Worm (Caenorhabditis elegans): ENCODE results near the gene gldi-7.

gldi-7 gene

DNA sequence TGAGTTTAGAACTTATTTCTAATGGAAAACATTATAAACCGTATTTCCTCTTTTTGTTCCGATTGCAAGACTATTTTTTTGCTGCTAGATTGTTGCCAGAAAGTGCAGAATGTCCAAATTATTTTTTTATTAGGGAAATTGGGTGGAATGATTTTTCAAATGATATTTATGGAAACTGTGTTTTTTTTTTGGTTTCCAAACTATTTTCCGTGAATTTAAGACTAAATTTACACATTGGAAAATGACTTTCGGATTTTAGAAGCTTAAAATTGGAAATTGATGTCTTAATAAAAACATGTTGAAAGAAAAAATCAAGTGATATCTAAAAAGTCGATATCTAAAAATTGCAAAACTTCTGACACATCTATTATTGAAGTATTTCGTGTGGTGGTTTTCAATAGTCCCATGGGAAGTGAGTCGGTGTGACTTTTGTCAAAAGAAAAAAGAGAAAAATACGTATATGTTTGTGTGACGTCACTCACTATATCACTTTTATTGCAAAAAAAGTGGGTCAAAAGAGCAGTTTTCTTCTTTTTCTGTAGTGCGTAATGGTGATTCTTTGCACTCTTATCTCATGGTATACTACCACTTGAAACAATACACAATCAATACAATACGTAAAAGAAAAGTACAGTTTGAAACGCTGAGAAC is 26.8 kb downstream of the gldi-7 start:
- no peak for TF ChIP-seq flt-1 (GFP tag; IDR thresholded peaks at IDR 0.05)
- no peak for TF ChIP-seq cog-1 (tag; optimal IDR thresholded peaks at IDR 0.05)
- no peak for TF ChIP-seq ztf-29 (GFP tag; IDR thresholded peaks at IDR 0.05)
- no peak for TF ChIP-seq ref-1 (GFP tag; conservative IDR thresholded peaks at IDR 0.05)
- TF ChIP-seq klf-2 (GFP tag; conservative IDR thresholded peaks at IDR 0.05) = no peak
- no peak for TF ChIP-seq tab-1 (GFP tag; IDR thresholded peaks at IDR 0.05)
- no peak for TF ChIP-seq T22C8.4 (GFP tag; IDR thresholded peaks at IDR 0.05)

DNA sequence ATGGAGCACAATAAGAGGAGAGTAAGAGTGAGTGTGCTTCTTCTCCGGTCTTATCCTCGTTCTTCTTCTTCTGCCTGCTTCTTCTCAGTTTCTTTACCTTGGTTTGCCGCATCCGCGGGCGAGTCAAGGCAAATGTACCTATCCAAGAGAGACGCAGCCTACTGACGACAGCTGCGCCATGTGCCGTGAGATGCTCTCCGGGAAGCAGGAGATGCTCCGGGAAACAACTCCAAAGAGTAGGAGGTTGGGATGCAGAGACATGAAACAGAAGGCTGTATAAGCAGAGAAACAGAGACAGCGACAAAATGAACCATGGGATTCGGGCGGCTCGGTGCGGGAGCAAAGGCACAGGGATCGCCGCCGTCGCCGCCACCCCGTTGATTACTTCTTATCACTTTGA is 32.0 kb downstream of the gldi-7 start:
- TF ChIP-seq med-1 (GFP tag; optimal IDR thresholded peaks at IDR 0.05; ENCODE audit: insufficient read depth) (no peak), flt-1 (GFP tag; IDR thresholded peaks at IDR 0.05) (0 out of 2 replicates have a peak, but pooled peaks have one; percentile 47)

DNA sequence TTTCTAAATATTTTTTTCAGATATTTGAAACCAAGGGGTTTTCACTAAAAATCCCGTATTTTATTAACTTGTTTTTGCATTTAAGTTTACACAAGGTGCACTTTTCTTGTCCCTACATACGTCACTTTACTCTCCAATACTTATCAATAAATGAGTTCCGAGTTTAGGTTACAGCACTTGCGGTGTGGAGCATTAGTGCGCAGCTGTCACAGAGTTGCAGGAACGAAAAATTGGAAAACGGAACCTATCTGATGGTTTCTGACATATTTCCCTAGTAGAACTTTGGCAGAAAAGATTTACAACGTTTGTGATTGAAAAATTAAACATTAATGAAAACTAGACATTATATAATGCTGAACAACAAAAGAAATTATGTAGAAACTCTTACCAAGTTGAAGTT is 32.8 kb downstream of the gldi-7 start:
- TF ChIP-seq cog-1 (tag; optimal IDR thresholded peaks at IDR 0.05) (no peak), T22C8.4 (GFP tag; IDR thresholded peaks at IDR 0.05) (no peak), med-1 (GFP tag; optimal IDR thresholded peaks at IDR 0.05; ENCODE audit: insufficient read depth) (no peak), tab-1 (GFP tag; IDR thresholded peaks at IDR 0.05) (no peak), ref-1 (GFP tag; conservative IDR thresholded peaks at IDR 0.05) (no peak), flt-1 (GFP tag; IDR thresholded peaks at IDR 0.05) (no peak), klf-2 (GFP tag; conservative IDR thresholded peaks at IDR 0.05) (no peak)

DNA sequence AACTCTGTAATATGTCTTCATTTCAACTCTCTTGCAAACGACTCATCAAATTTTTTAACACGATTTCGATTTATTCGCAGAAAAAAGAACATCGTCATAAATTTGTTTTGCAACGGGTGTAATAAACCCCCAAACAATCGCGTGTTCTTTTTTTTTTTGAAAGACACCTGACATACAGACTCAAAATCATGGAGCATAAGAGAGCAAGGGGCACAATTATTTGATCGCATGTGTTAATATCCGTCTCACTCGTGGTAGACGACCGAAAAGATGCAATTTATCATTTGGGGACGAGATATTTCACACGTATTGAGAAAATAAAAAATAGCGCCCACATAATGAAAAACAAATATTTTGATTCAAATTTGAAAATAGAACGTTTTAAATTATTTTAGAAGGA is 34.8 kb downstream of the gldi-7 start:
- TF ChIP-seq tab-1 (GFP tag; IDR thresholded peaks at IDR 0.05) (no peak), cog-1 (tag; optimal IDR thresholded peaks at IDR 0.05) (no peak)

ce11 chrII:8494228-8494717 is 36.7 kb downstream of the gldi-7 start, which contains the start of gene M05D6.9:
Gene M05D6.9, plus strand, starts transcription at chrII:8494278.
- TF ChIP-seq ref-1 (GFP tag; conservative IDR thresholded peaks at IDR 0.05) (no peak), ztf-29 (GFP tag; IDR thresholded peaks at IDR 0.05) (no peak), T22C8.4 (GFP tag; IDR thresholded peaks at IDR 0.05) (no peak), tab-1 (GFP tag; IDR thresholded peaks at IDR 0.05) (no peak), cog-1 (tag; optimal IDR thresholded peaks at IDR 0.05) (no peak), ztf-23 (GFP tag; IDR thresholded peaks at IDR 0.05) (no peak), flt-1 (GFP tag; IDR thresholded peaks at IDR 0.05) (no peak), med-1 (GFP tag; optimal IDR thresholded peaks at IDR 0.05; ENCODE audit: insufficient read depth) (no peak), klf-2 (GFP tag; conservative IDR thresholded peaks at IDR 0.05) (no peak)

DNA sequence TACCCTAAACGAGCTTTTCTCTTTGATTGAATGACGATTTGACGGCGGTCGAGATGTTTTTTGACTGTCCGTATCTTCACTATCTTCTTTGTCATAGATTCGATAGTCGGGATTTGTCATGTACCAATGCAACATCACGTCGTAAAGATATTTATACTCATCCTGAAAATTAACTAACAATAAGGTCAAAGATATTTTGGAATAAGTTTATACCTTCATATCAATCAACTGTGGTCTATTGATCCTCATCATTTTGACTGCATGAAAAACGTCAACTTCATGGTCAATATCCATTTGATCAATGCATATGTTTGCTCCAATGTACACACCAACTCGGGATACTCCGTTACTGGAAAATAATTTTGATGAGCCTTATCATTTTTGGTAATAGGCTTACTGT is 42.9 kb downstream of the gldi-7 start:
- TF ChIP-seq T22C8.4 (GFP tag; IDR thresholded peaks at IDR 0.05) (no peak), ztf-23 (GFP tag; IDR thresholded peaks at IDR 0.05) (no peak), ztf-29 (GFP tag; IDR thresholded peaks at IDR 0.05) (no peak), klf-2 (GFP tag; conservative IDR thresholded peaks at IDR 0.05) (no peak), cog-1 (tag; optimal IDR thresholded peaks at IDR 0.05) (no peak)

ce11 chrII:8485603-8486002 is 45.4 kb downstream of the gldi-7 start, which contains the start of gene gbh-2:
Gene gbh-2, plus strand, starts transcription at chrII:8485879.
- TF ChIP-seq T22C8.4 (GFP tag; IDR thresholded peaks at IDR 0.05) (no peak), ref-1 (GFP tag; conservative IDR thresholded peaks at IDR 0.05) (no peak), ztf-23 (GFP tag; IDR thresholded peaks at IDR 0.05) (no peak), klf-2 (GFP tag; conservative IDR thresholded peaks at IDR 0.05) (no peak), med-1 (GFP tag; optimal IDR thresholded peaks at IDR 0.05; ENCODE audit: insufficient read depth) (no peak), cog-1 (tag; optimal IDR thresholded peaks at IDR 0.05) (no peak), flt-1 (GFP tag; IDR thresholded peaks at IDR 0.05) (no peak), tab-1 (GFP tag; IDR thresholded peaks at IDR 0.05) (no peak)

DNA sequence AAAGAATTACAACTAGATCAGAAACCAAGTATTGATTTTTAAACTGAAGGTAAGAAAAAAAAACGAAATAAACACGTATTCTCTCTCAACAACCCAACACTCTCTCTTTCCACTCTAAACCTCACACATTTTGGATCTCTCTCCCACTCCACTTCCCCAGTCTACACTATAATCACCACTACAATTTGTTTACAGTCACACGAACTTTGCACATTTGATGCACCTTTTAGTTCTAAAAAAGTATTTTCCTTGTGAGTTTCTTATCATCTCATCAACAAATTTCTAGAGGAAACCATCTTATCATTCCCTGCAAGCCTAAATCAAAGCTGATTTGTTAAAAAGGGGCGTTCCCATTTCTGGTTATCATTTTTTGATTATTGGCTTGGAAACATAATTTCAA is 46.5 kb downstream of the gldi-7 start:
- TF ChIP-seq ztf-29 (GFP tag; IDR thresholded peaks at IDR 0.05) (no peak), T22C8.4 (GFP tag; IDR thresholded peaks at IDR 0.05) (no peak), ztf-23 (GFP tag; IDR thresholded peaks at IDR 0.05) (no peak), flt-1 (GFP tag; IDR thresholded peaks at IDR 0.05) (no peak), klf-2 (GFP tag; conservative IDR thresholded peaks at IDR 0.05) (no peak), tab-1 (GFP tag; IDR thresholded peaks at IDR 0.05) (no peak), med-1 (GFP tag; optimal IDR thresholded peaks at IDR 0.05; ENCODE audit: insufficient read depth) (no peak), cog-1 (tag; optimal IDR thresholded peaks at IDR 0.05) (no peak), ref-1 (GFP tag; conservative IDR thresholded peaks at IDR 0.05) (no peak)

DNA sequence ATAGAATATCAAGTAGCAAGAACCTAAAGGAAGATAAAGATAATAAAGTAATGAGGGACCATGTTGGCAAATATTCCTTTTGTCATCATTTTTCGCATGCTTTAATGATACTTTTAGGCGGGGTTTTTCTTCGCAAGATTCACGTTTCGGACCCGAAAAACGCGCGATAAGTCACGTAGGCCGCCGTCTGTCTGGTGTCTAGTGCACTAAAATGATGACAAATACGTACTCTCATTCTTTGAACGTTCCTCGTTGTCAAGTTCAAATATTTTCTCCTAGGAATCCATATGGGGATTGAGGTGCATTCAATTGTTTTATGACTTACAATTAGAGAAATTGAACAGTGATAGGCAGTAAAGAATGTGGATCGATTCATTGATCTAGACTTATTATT is 47.2 kb downstream of the gldi-7 start, which contains the start of gene taap-1:
taap-1 (minus strand) TSS at position 79 of the 394 bp plus-strand sequence.
- TF ChIP-seq ztf-23 (GFP tag; IDR thresholded peaks at IDR 0.05) (no peak), tab-1 (GFP tag; IDR thresholded peaks at IDR 0.05) (no peak), ref-1 (GFP tag; conservative IDR thresholded peaks at IDR 0.05) (no peak), cog-1 (tag; optimal IDR thresholded peaks at IDR 0.05) (no peak), med-1 (GFP tag; optimal IDR thresholded peaks at IDR 0.05; ENCODE audit: insufficient read depth) (no peak), flt-1 (GFP tag; IDR thresholded peaks at IDR 0.05) (no peak), T22C8.4 (GFP tag; IDR thresholded peaks at IDR 0.05) (no peak), ztf-29 (GFP tag; IDR thresholded peaks at IDR 0.05) (no peak), klf-2 (GFP tag; conservative IDR thresholded peaks at IDR 0.05) (no peak)

- no peak for TF ChIP-seq T22C8.4 (GFP tag; IDR thresholded peaks at IDR 0.05)
- TF ChIP-seq ztf-29 (GFP tag; IDR thresholded peaks at IDR 0.05) = no peak
- TF ChIP-seq ztf-23 (GFP tag; IDR thresholded peaks at IDR 0.05) = no peak
- TF ChIP-seq cog-1 (tag; optimal IDR thresholded peaks at IDR 0.05) = no peak
- no peak for TF ChIP-seq ref-1 (GFP tag; conservative IDR thresholded peaks at IDR 0.05)
These were observed 47.8 kb downstream of the gldi-7 start for ce11 chrII:8483124-8483792.

Data from whole organism, midembryonic.